Fruit fly (Drosophila melanogaster) whole organism, embryonic: Measurements from ENCODE around the gene Nak.

ENCODE experiments used
- B-H1 ChIP-seq: fragments of 200-800 bp; sonication (Bioruptor generic); IDR thresholded peaks from 3 replicates; pipeline ENCODE4 v1.3.6; 2022; ENCODE audit warnings: missing biosample characterization, missing genetic modification characterization
- CG1233 ChIP-seq: fragments of 200-800 bp; sonication (Bioruptor generic); optimal IDR thresholded peaks from 4 replicates; lab custom pipeline; 2018; ENCODE audit warnings: missing biosample characterization, mild to moderate bottlenecking, missing genetic modification characterization
- CG12391 ChIP-seq: fragments of 200-800 bp; sonication (Bioruptor generic); optimal IDR thresholded peaks from 3 replicates; lab custom pipeline; 2018; ENCODE audit warnings: missing biosample characterization, mild to moderate bottlenecking, missing genetic modification characterization, moderate library complexity
- CG2889 ChIP-seq: fragments of 200-800 bp; sonication (Bioruptor generic); IDR thresholded peaks from 3 replicates; pipeline ENCODE4 v1.3.6; 2022; ENCODE audit warnings: missing biosample characterization, missing genetic modification characterization
- CG30431 ChIP-seq: fragments of 200-800 bp; sonication (Bioruptor generic); optimal IDR thresholded peaks from 2 replicates; lab custom pipeline; 2017; ENCODE audit warnings: missing biosample characterization, missing genetic modification characterization
- CG7987 ChIP-seq: fragments of 200-800 bp; sonication (Bioruptor generic); optimal IDR thresholded peaks from 2 replicates; lab custom pipeline; 2018; ENCODE audit warnings: missing biosample characterization, mild to moderate bottlenecking, missing genetic modification characterization, moderate library complexity
- Tbp ChIP-seq: fragments of >200 bp; optimal IDR thresholded peaks from 2 replicates; lab custom pipeline; 2018; ENCODE audit warnings: missing biosample characterization, missing genetic modification characterization
- lilli ChIP-seq: fragments of 200-800 bp; sonication (Bioruptor generic); optimal IDR thresholded peaks from 3 replicates; lab custom pipeline; 2016; ENCODE audit warnings: missing biosample characterization, missing genetic modification characterization
- ranshi ChIP-seq: fragments of 200-800 bp; sonication (Bioruptor generic); IDR thresholded peaks from 2 replicates; pipeline ENCODE4 v1.3.6; 2022; ENCODE audit warnings: missing biosample characterization, missing genetic modification characterization
- ttk ChIP-seq: fragments of 200-800 bp; sonication (Bioruptor generic); IDR thresholded peaks from 2 replicates; pipeline ENCODE4 v2.1.2; 2022; ENCODE audit warnings: missing biosample characterization, missing genetic modification characterization
- usp ChIP-seq: fragments of >200 bp; optimal IDR thresholded peaks from 2 replicates; lab custom pipeline; 2017; ENCODE audit warnings: missing biosample characterization, missing genetic modification characterization
- vfl ChIP-seq: fragments of 200-800 bp; sonication (Bioruptor generic); optimal IDR thresholded peaks from 2 replicates; lab custom pipeline; 2016; ENCODE audit warnings: missing biosample characterization, missing genetic modification characterization

dm6 chr2L:18974063-18974779, 5.7 kb upstream of the Nak start, which contains the start of the genes L2HGDH and CG10431:
- TF ChIP-seq lilli (GFP tag; lab: Kevin White, UChicago): peak; percentile 67
- no peak; the same call in 1 of the 2 replicates for TF ChIP-seq ranshi
- peak; percentile 85 for TF ChIP-seq CG12391 (tag; lab: Kevin White, UChicago)
- TF ChIP-seq B-H1 (GFP tag; lab: Robert Waterston, UW): no peak
- no peak for TF ChIP-seq Tbp (GFP tag; lab: Kevin White, UChicago)
- TF ChIP-seq CG1233 (GFP tag; lab: Kevin White, UChicago): peak; percentile 39
- TF ChIP-seq CG7987 (GFP tag; lab: Kevin White, UChicago): peak; percentile 74
- TF ChIP-seq usp (GFP tag; lab: Kevin White, UChicago): no peak
- no peak for TF ChIP-seq CG2889 (GFP tag; lab: Robert Waterston, UW)
- TF ChIP-seq ttk: no peak; the same call in 1 of the 2 replicates
- TF ChIP-seq vfl (GFP tag; lab: Kevin White, UChicago): no peak
- no peak for TF ChIP-seq CG30431 (GFP tag; lab: Kevin White, UChicago)
